Fruit fly (Drosophila melanogaster): Measurements from ENCODE around the gene CG10466.

Gene CG10466

dm6 chr2L:19800703-19801102, 8.8 kb downstream of the CG10466 start (continued):
- TF ChIP-seq CG4854 (GFP tag; optimal IDR thresholded peaks at IDR 0.05) (no peak), Hr78 (GFP tag; optimal IDR thresholded peaks at IDR 0.05) (no peak), kah (GFP tag; optimal IDR thresholded peaks at IDR 0.05) (no peak), CG3281 (GFP tag; optimal IDR thresholded peaks at IDR 0.05) (peak; percentile 15)

- TF ChIP-seq az2 (GFP tag; optimal IDR thresholded peaks at IDR 0.05) (no peak), CG10979 (tag; optimal IDR thresholded peaks at IDR 0.05) (no peak), CG7786 (GFP tag; optimal IDR thresholded peaks at IDR 0.05) (no peak), nau (GFP tag; optimal IDR thresholded peaks at IDR 0.05) (no peak), CG7556 (GFP tag; optimal IDR thresholded peaks at IDR 0.05) (peak; percentile 7), CG12219 (GFP tag; optimal IDR thresholded peaks at IDR 0.05) (no peak), pros (GFP tag; optimal IDR thresholded peaks at IDR 0.05) (no peak), Fer1 (GFP tag; optimal IDR thresholded peaks at IDR 0.05) (no peak), CkIIα-i1 (GFP tag; IDR thresholded peaks at IDR 0.05) (no peak), CG30403 (GFP tag; optimal IDR thresholded peaks at IDR 0.05) (peak; percentile 2), dmrt99B (tag; optimal IDR thresholded peaks at IDR 0.05) (peak; percentile 50), Oli (tag; optimal IDR thresholded peaks at IDR 0.05) (peak; percentile 6), gro (GFP tag; optimal IDR thresholded peaks at IDR 0.05) (no peak), Ets65A (GFP tag) (peak; percentile 58), CG4707 (GFP tag; optimal IDR thresholded peaks at IDR 0.05) (peak; percentile 41), gem (tag; optimal IDR thresholded peaks at IDR 0.05) (peak; percentile 45), seq (GFP tag; IDR thresholded peaks at IDR 0.05) (0 out of 2 replicates have a peak, but pooled peaks have one; percentile 13), CG3838 (GFP tag; optimal IDR thresholded peaks at IDR 0.05) (no peak), Hr39 (optimal IDR thresholded peaks at IDR 0.05) (no peak), dimm (GFP tag; IDR thresholded peaks at IDR 0.05) (no peak), PHDP (tag; optimal IDR thresholded peaks at IDR 0.05) (peak; percentile 11), CG12391 (tag; optimal IDR thresholded peaks at IDR 0.05) (peak; percentile 7), CG4730 (GFP tag; IDR thresholded peaks at IDR 0.05) (no peak), Hmr (GFP tag; optimal IDR thresholded peaks at IDR 0.05) (peak; percentile 32), row (GFP tag; IDR thresholded peaks at IDR 0.05) (peak; percentile 46; the same call in 2 of the 3 replicates), sens (GFP tag) (peak; percentile 37), Meics (GFP tag; optimal IDR thresholded peaks at IDR 0.05) (no peak), nom (GFP tag; optimal IDR thresholded peaks at IDR 0.05) (no peak), ase (GFP tag; IDR thresholded peaks at IDR 0.05) (no peak), CG10147 (GFP tag; optimal IDR thresholded peaks at IDR 0.05) (no peak), CG2678 (tag; optimal IDR thresholded peaks at IDR 0.05) (no peak), CG9727 (GFP tag; optimal IDR thresholded peaks at IDR 0.05) (no peak), Hey (tag; optimal IDR thresholded peaks at IDR 0.05) (peak; percentile 80), gcm2 (GFP tag; optimal IDR thresholded peaks at IDR 0.05) (no peak), CG18476 (GFP tag; optimal IDR thresholded peaks at IDR 0.05) (no peak), Sox102F (GFP tag; optimal IDR thresholded peaks at IDR 0.05) (peak; percentile 25), tup (GFP tag; optimal IDR thresholded peaks at IDR 0.05) (no peak), CG11504 (tag; optimal IDR thresholded peaks at IDR 0.05) (peak; percentile 20), CG4424 (GFP tag; optimal IDR thresholded peaks at IDR 0.05) (no peak), eve (GFP tag; optimal IDR thresholded peaks at IDR 0.05) (no peak), sc (optimal IDR thresholded peaks at IDR 0.05) (no peak), sc (GFP tag; optimal IDR thresholded peaks at IDR 0.05) (no peak), Hr51 (GFP tag; optimal IDR thresholded peaks at IDR 0.05) (peak in 1 of 2 experiments; percentile 46), Dip3 (GFP tag; optimal IDR thresholded peaks at IDR 0.05) (no peak)
Observed at dm6 chr2L:19801951-19802612, 10.2 kb downstream of the CG10466 start.
